Worm (Caenorhabditis elegans) whole organism, late embryonic: Measurements from ENCODE around the gene gdi-1.

Experiments
- C08G9.2 ChIP-seq: sonication (generic microtip); optimal IDR thresholded peaks from 2 replicates; lab custom pipeline; 2016; ENCODE audit warnings: mild to moderate bottlenecking, missing genetic modification characterization, moderate library complexity, missing compliant biosample characterization
- F13H6.1 ChIP-seq: sonication (generic microtip); optimal IDR thresholded peaks from 2 replicates; lab custom pipeline; 2016; ENCODE audit warnings: missing genetic modification characterization, missing compliant biosample characterization
- K02D7.2 ChIP-seq: sonication (generic microtip); optimal IDR thresholded peaks from 2 replicates; lab custom pipeline; 2017; ENCODE audit warnings: mild to moderate bottlenecking, missing genetic modification characterization, missing compliant biosample characterization
- K09A11.1 ChIP-seq: sonication (generic microtip); optimal IDR thresholded peaks from 2 replicates; lab custom pipeline; 2017; ENCODE audit warnings: antibody characterized with exemption, mild to moderate bottlenecking, missing genetic modification characterization, missing compliant biosample characterization; ENCODE audit not compliant: insufficient read depth
- T23F11.4 ChIP-seq: fragments of 200-800 bp; sonication (Bioruptor generic); optimal IDR thresholded peaks from 2 replicates; lab custom pipeline; 2018; ENCODE audit warnings: mild to moderate bottlenecking, missing genetic modification characterization, missing compliant biosample characterization
- Y22D7AL.16 ChIP-seq: sonication (generic microtip); optimal IDR thresholded peaks from 2 replicates; lab custom pipeline; 2016; ENCODE audit warnings: missing genetic modification characterization, missing compliant biosample characterization
- ceh-18 ChIP-seq: sonication (generic microtip); optimal IDR thresholded peaks from 2 replicates; lab custom pipeline; 2016; ENCODE audit warnings: missing genetic modification characterization, missing compliant biosample characterization
- ceh-19 ChIP-seq: fragments of 200-800 bp; sonication (Bioruptor generic); optimal IDR thresholded peaks from 2 replicates; lab custom pipeline; 2018; ENCODE audit warnings: mild to moderate bottlenecking, missing genetic modification characterization, missing compliant biosample characterization
- ceh-24 ChIP-seq: sonication (generic microtip); optimal IDR thresholded peaks from 2 replicates; lab custom pipeline; 2016; ENCODE audit warnings: mild to moderate bottlenecking, missing genetic modification characterization, missing compliant biosample characterization
- ceh-30 ChIP-seq: fragments of 150-350 bp; optimal IDR thresholded peaks from 2 replicates; lab custom pipeline; 2014; ENCODE audit warnings: missing biosample characterization, missing genetic modification characterization
- ceh-31 ChIP-seq: sonication (generic microtip); optimal IDR thresholded peaks from 2 replicates; lab custom pipeline; 2016; ENCODE audit warnings: missing genetic modification characterization, missing compliant biosample characterization
- ceh-45 ChIP-seq: fragments of 200-800 bp; sonication (Bioruptor generic); IDR thresholded peaks from 2 replicates; pipeline ENCODE4 v1.3.6; 2022; ENCODE audit warnings: missing genetic modification reagents, missing genetic modification characterization, missing compliant biosample characterization
- ceh-6 ChIP-seq: fragments of 200-800 bp; sonication (Bioruptor generic); optimal IDR thresholded peaks from 2 replicates; lab custom pipeline; 2018; ENCODE audit warnings: mild to moderate bottlenecking, missing genetic modification characterization, missing compliant biosample characterization
- che-1 ChIP-seq: sonication (generic microtip); optimal IDR thresholded peaks from 2 replicates; lab custom pipeline; 2016; ENCODE audit warnings: mild to moderate bottlenecking, missing genetic modification characterization, missing compliant biosample characterization
- dmd-4 ChIP-seq: sonication (generic microtip); optimal IDR thresholded peaks from 2 replicates; lab custom pipeline; 2016; ENCODE audit warnings: borderline replicate concordance, missing genetic modification characterization, missing compliant biosample characterization
- elt-4 ChIP-seq: sonication (generic microtip); optimal IDR thresholded peaks from 2 replicates; lab custom pipeline; 2016; ENCODE audit warnings: missing genetic modification characterization, missing compliant biosample characterization
- eyg-1 ChIP-seq: sonication (generic microtip); optimal IDR thresholded peaks from 2 replicates; lab custom pipeline; 2016; ENCODE audit warnings: missing genotype, missing genetic modification characterization, missing compliant biosample characterization
- fkh-10 ChIP-seq: fragments of 150-350 bp; optimal IDR thresholded peaks from 2 replicates; lab custom pipeline; 2014; ENCODE audit warnings: missing biosample characterization, missing genetic modification reagents, missing genetic modification characterization
- hlh-13 ChIP-seq: fragments of 200-800 bp; sonication (Bioruptor generic); optimal IDR thresholded peaks from 2 replicates; lab custom pipeline; 2018; ENCODE audit warnings: mild to moderate bottlenecking, missing genetic modification characterization, missing compliant biosample characterization
- hlh-30 ChIP-seq: sonication (generic microtip); optimal IDR thresholded peaks from 2 replicates; lab custom pipeline; 2017; ENCODE audit warnings: antibody characterized with exemption, missing genetic modification characterization, missing compliant biosample characterization; ENCODE audit not compliant: insufficient read depth
- hlh-8 ChIP-seq: sonication (generic microtip); optimal IDR thresholded peaks from 2 replicates; lab custom pipeline; 2016; ENCODE audit warnings: missing genotype, missing genetic modification characterization, missing compliant biosample characterization
- lin-11 ChIP-seq: fragments of 200-800 bp; sonication (Bioruptor generic); optimal IDR thresholded peaks from 2 replicates; lab custom pipeline; 2018; ENCODE audit warnings: mild to moderate bottlenecking, missing genetic modification characterization, missing compliant biosample characterization
- nfya-1 ChIP-seq: sonication (generic microtip); optimal IDR thresholded peaks from 2 replicates; lab custom pipeline; 2017; ENCODE audit warnings: missing genetic modification characterization, mild to moderate bottlenecking, missing compliant biosample characterization, antibody characterized with exemption, moderate library complexity
- pag-3 ChIP-seq: sonication (generic microtip); optimal IDR thresholded peaks from 2 replicates; lab custom pipeline; 2016; ENCODE audit warnings: missing compliant biosample characterization, missing genetic modification characterization, borderline replicate concordance
- pat-9 ChIP-seq: fragments of 200-800 bp; sonication (Bioruptor generic); optimal IDR thresholded peaks from 2 replicates; lab custom pipeline; 2018; ENCODE audit warnings: mild to moderate bottlenecking, missing genetic modification characterization, moderate library complexity, missing compliant biosample characterization
- pax-1 ChIP-seq: fragments of 150-350 bp; optimal IDR thresholded peaks from 2 replicates; lab custom pipeline; 2014; ENCODE audit warnings: missing biosample characterization, missing genetic modification characterization
- pha-2 ChIP-seq: sonication (generic microtip); optimal IDR thresholded peaks from 2 replicates; lab custom pipeline; 2017; ENCODE audit warnings: mild to moderate bottlenecking, missing genetic modification characterization, missing compliant biosample characterization
- pha-4 ChIP-seq: fragments of 150-350 bp; optimal IDR thresholded peaks from 2 replicates; lab custom pipeline; 2018; ENCODE audit warnings: missing biosample characterization, missing genetic modification reagents, missing genetic modification characterization
- pros-1 ChIP-seq: fragments of 150-350 bp; optimal IDR thresholded peaks from 2 replicates; lab custom pipeline; 2014; ENCODE audit warnings: missing biosample characterization, missing genetic modification reagents, missing genetic modification characterization
- ref-2 ChIP-seq: sonication (generic microtip); optimal IDR thresholded peaks from 2 replicates; lab custom pipeline; 2016; ENCODE audit warnings: missing genetic modification characterization, missing compliant biosample characterization
- rnt-1 ChIP-seq: sonication (generic microtip); optimal IDR thresholded peaks from 2 replicates; lab custom pipeline; 2016; ENCODE audit warnings: missing genetic modification characterization, missing compliant biosample characterization
- sdc-2 ChIP-seq: sonication (generic microtip); optimal IDR thresholded peaks from 2 replicates; lab custom pipeline; 2016; ENCODE audit warnings: missing genotype, missing genetic modification characterization, missing compliant biosample characterization
- sox-2 ChIP-seq: fragments of 200-800 bp; sonication (Bioruptor generic); IDR thresholded peaks from 2 replicates; pipeline ENCODE4 v1.3.6; 2022; ENCODE audit warnings: missing genetic modification reagents, missing genetic modification characterization, missing compliant biosample characterization
- sox-4 ChIP-seq: sonication (generic microtip); optimal IDR thresholded peaks from 2 replicates; lab custom pipeline; 2017; ENCODE audit warnings: mild to moderate bottlenecking, missing genetic modification characterization, inconsistent platforms, missing compliant biosample characterization
- syd-9 ChIP-seq: sonication (generic microtip); optimal IDR thresholded peaks from 2 replicates; lab custom pipeline; 2016; ENCODE audit warnings: mild to moderate bottlenecking, missing genetic modification characterization, moderate library complexity, missing compliant biosample characterization
- ttx-3 ChIP-seq: sonication (generic microtip); optimal IDR thresholded peaks from 2 replicates; lab custom pipeline; 2016; ENCODE audit warnings: missing genetic modification reagents, missing genetic modification characterization, missing compliant biosample characterization
- unc-3 ChIP-seq, 2 experiments: fragments of 200-800 bp in 1 of 2; sonication (Bioruptor generic) in 1 of 2; sonication (generic microtip) in 1 of 2; conservative IDR thresholded peaks in 1 of 2; optimal IDR thresholded peaks in 1 of 2; 2 replicates each; pipeline versions ENCODE4 v1.3.6 to Lab custom; 2016 to 2022; ENCODE audit warnings: missing compliant biosample characterization in 2 of 2, missing genetic modification characterization in 2 of 2, missing genetic modification reagents in 1 of 2
- unc-42 ChIP-seq: sonication (generic microtip); optimal IDR thresholded peaks from 2 replicates; lab custom pipeline; 2016; ENCODE audit warnings: missing genotype, missing genetic modification characterization, missing compliant biosample characterization
- ztf-16 ChIP-seq: sonication (generic microtip); optimal IDR thresholded peaks from 2 replicates; lab custom pipeline; 2017; ENCODE audit warnings: missing genetic modification characterization, missing compliant biosample characterization

Gene gdi-1

DNA sequence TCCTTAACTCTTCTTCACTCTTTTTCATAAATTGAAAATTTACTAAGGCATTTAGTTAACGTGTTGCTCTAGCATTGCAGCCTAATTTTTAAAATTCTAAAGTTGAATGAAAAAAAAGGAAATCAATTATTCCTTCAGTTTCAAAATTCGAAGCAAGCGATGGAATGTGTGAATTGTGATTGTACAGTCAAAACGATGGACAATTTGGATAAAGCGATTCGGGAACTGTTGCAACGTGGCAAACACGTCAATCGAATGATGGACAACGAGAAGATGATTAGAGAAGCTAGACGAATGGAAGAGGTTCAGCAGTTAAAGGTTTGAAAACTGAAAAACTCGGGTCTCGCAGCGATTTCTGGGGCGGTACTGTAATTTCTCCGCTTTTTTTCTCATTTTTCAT lies 6.5 kb upstream of the gdi-1 start, which contains the start of gene Y57G11C.14:
Gene Y57G11C.14, plus strand, starts transcription at position 126 of the 400 bp plus-strand sequence.
- TF ChIP-seq eyg-1 (tag; lab: Kevin White, UChicago), result no peak
- no peak for TF ChIP-seq hlh-8 (tag; lab: Kevin White, UChicago)
- TF ChIP-seq C08G9.2 (tag; lab: Kevin White, UChicago), result no peak
- no peak for TF ChIP-seq F13H6.1 (tag; lab: Kevin White, UChicago)
- TF ChIP-seq ceh-6 (GFP tag; lab: Kevin White, UChicago), result no peak
- TF ChIP-seq ztf-16 (tag; lab: Kevin White, UChicago), result no peak
- no peak for TF ChIP-seq pax-1 (tag; lab: Kevin White, UChicago)
- TF ChIP-seq T23F11.4 (GFP tag; lab: Kevin White, UChicago), result no peak
- TF ChIP-seq syd-9, result no peak
- TF ChIP-seq sox-2 (GFP tag; lab: Robert Waterston, UW), result no peak
- no peak for TF ChIP-seq K02D7.2 (tag; lab: Kevin White, UChicago)
- TF ChIP-seq pha-4 (tag; lab: Kevin White, UChicago), result no peak
- TF ChIP-seq unc-42, result no peak
- TF ChIP-seq lin-11, result no peak
- no peak for TF ChIP-seq pag-3
- no peak for TF ChIP-seq pros-1 (tag; lab: Kevin White, UChicago)
- TF ChIP-seq pat-9, result no peak

DNA sequence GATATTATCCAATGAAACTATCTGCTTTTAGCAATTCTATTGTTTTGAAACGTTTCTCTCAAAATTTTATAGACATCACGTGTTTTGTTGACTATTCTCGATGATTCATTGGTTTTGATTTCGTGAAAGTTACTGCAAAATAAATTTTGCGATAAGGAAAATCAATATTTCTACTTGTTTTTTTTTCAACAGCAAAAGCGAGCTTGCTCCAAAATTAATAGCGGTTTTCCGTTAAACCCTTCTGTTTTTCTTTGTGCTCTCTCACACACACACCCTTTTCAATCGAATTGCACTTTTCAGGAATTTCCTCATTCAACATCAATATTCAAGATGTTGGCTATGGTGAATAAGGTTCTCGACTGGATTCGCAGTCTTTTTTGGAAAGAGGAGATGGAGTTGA lies 5.2 kb upstream of the gdi-1 start, which contains the start of gene arl-8:
Gene arl-8, plus strand, starts transcription at position 301 of the 400 bp plus-strand sequence.
- no peak for TF ChIP-seq sox-4 (tag; lab: Kevin White, UChicago)
- TF ChIP-seq ceh-45 (GFP tag; lab: Robert Waterston, UW), result no peak
- no peak for TF ChIP-seq pha-2 (tag; lab: Kevin White, UChicago)
- TF ChIP-seq hlh-30 (tag; lab: Kevin White, UChicago), result no peak
- TF ChIP-seq ceh-19 (GFP tag; lab: Kevin White, UChicago), result no peak
- no peak for TF ChIP-seq sdc-2 (tag; lab: Kevin White, UChicago)
- TF ChIP-seq fkh-10, result no peak
- no peak for TF ChIP-seq eyg-1 (tag; lab: Kevin White, UChicago)
- TF ChIP-seq unc-3 (GFP tag; conservative IDR thresholded peaks at IDR 0.05; lab: Robert Waterston, UW), result no peak
- TF ChIP-seq unc-3 (tag; optimal IDR thresholded peaks at IDR 0.05; lab: Kevin White, UChicago), result no peak
- no peak for TF ChIP-seq dmd-4
- TF ChIP-seq K02D7.2 (tag; lab: Kevin White, UChicago), result no peak
- no peak for TF ChIP-seq ceh-6 (GFP tag; lab: Kevin White, UChicago)
- TF ChIP-seq, all 69 proteins: peak for 0

DNA sequence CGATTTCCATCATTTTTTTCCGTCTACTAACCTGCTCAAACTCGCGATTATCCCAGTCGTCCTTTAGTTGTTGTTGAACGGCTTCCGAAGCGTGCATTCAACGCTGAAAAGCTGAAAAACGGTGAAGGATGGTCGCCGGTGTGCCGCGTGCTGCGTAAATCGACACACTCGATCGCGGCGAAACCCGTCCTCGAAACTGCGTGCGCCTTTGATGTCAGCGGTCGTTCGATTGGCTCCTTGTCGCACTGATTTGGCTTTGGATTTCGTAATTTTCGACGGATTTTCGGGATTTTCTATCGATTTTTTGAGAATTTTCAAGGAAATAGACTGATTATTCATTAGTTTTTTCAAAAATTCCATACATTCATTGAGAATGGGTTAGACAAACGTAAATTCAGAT lies 4.7 kb upstream of the gdi-1 start, which contains the start of the genes Y57G11C.1147 and nuo-3:
Gene Y57G11C.1147, minus strand, starts transcription at position 161 of the 400 bp plus-strand sequence.
Gene nuo-3, minus strand, starts transcription at position 191 of the 400 bp plus-strand sequence.
- TF ChIP-seq nfya-1 (tag; lab: Kevin White, UChicago) (peak; percentile 16), ztf-16 (tag; lab: Kevin White, UChicago) (no peak)

DNA sequence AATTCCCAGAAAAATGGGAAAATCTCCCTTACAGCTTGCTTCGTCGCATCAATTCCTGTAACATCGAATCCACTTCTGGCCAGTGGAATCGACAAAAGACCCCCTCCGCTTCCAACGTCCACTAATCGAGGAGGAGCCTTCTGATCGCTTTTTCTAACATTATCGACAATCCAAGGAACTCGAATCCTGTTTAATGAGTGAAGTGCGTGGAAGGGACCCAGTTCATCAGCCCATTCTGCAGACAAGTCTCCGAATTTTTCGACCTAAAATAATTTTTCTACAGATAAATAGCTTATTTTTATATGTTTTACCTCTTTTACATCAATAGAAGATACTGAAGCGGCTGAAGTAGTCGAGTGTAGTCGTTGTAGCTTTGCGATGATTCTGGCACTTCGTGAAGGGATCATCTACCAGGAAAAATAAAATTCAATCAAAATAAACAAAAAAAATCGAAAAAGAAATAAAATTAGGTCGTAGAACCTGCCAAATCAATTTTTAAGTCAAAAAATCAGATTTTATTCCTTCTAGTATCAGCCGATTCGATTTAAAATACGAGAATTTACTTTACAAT lies 3.3 kb upstream of the gdi-1 start, which contains the start of gene coq-3:
Gene coq-3, minus strand, starts transcription at position 407 of the 571 bp plus-strand sequence.
- no peak for TF ChIP-seq ceh-6 (GFP tag; lab: Kevin White, UChicago)

DNA sequence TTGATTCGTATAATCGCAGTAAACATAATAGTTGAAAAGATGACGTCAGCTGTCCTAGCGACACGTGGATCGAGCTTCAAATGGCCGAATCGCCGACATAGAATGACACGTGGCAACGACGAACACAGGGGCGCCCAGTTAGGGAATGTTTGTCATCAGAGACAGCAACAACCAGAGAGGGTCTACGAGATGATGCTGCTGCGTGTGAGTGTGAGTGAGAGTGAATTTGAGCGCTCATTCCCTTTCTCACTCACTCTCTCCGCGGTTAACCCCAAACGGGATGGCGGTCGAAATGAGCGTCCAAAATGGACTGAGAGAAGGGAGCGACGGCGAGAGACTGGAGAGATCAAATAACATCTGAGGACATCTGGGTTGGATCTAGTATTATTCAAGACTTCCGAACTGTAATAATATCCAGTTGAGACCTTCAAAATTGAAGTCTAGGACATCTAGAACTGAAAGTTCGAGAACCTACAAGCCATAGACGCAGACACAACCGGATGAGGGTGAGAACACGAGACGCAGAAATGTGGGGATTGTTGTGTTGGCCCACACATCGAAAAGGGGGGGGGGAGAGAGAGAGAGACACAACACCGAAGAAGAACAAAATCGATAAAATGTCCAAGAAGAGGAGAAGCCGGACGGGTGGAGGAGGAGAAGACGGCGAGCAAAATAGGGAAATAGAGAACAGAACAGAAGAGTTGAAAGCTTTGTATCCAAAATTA lies 1.4 kb upstream of the gdi-1 start:
- TF ChIP-seq hlh-13 (GFP tag; lab: Kevin White, UChicago) (no peak), unc-3 (GFP tag; conservative IDR thresholded peaks at IDR 0.05; lab: Robert Waterston, UW) (no peak), unc-3 (tag; optimal IDR thresholded peaks at IDR 0.05; lab: Kevin White, UChicago) (no peak), dmd-4 (no peak), C08G9.2 (tag; lab: Kevin White, UChicago) (no peak), fkh-10 (peak; percentile 34), ref-2 (tag; lab: Kevin White, UChicago) (peak; percentile 59), T23F11.4 (GFP tag; lab: Kevin White, UChicago) (no peak), ttx-3 (no peak), F13H6.1 (tag; lab: Kevin White, UChicago) (no peak), sox-2 (GFP tag; lab: Robert Waterston, UW) (no peak), ceh-19 (GFP tag; lab: Kevin White, UChicago) (peak; percentile 50), ceh-24 (tag; lab: Kevin White, UChicago) (no peak), ceh-31 (tag; lab: Kevin White, UChicago) (peak; percentile 63), ceh-18 (tag; lab: Kevin White, UChicago) (peak; percentile 30), K09A11.1 (tag; lab: Kevin White, UChicago) (no peak), Y22D7AL.16 (tag; lab: Kevin White, UChicago) (no peak), ceh-30 (tag; lab: Kevin White, UChicago) (no peak), elt-4 (tag; lab: Kevin White, UChicago) (no peak), rnt-1 (tag; lab: Kevin White, UChicago) (peak; percentile 61), che-1 (tag; lab: Kevin White, UChicago) (no peak), ceh-45 (GFP tag; lab: Robert Waterston, UW) (no peak)
